Fruit fly (Drosophila melanogaster): Measurements from ENCODE around the gene Lkr.

DNA sequence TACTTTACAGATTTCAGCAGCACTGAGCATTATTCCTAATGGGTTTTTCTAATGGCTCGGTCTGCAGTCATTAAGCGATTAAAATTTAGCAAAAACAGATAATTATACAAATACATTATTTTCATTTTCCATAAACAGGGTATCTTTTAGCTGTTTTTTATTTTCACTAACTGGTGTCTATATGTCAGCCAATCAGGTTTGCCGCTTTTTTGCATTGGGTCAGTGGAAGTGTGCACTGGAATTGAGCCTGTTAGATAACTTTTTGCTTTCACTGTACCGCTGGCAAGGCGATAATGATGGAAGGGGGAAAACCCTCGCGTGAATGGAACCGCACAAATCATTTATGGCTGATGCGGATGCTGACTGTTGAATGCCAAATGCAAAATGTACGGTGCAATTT is 46.4 kb upstream of the Lkr start:
- TF ChIP-seq usp (GFP tag; optimal IDR thresholded peaks at IDR 0.05) (no peak), psq (optimal IDR thresholded peaks at IDR 0.05) (no peak)
